Fruit fly (Drosophila melanogaster) whole organism, embryonic: ENCODE measurements around the gene CG5805.
A peak's percentile ranks its signal among the peaks of the same experiment; 100 is the strongest.

Experiments
- Asciz ChIP-seq: fragments of 200-800 bp; sonication (Bioruptor generic); optimal IDR thresholded peaks from 2 replicates; lab custom pipeline; 2017; ENCODE audit warnings: missing biosample characterization, mild to moderate bottlenecking, missing genetic modification characterization, missing genetic modification reagents
- Blimp-1 ChIP-seq: fragments of 200-800 bp; sonication (Bioruptor generic); optimal IDR thresholded peaks from 3 replicates; lab custom pipeline; 2018; ENCODE audit warnings: missing biosample characterization, missing genetic modification characterization, mild to moderate bottlenecking, moderate library complexity, missing genetic modification reagents
- CG1024 ChIP-seq: fragments of 200-800 bp; sonication (Bioruptor generic); IDR thresholded peaks from 2 replicates; pipeline ENCODE4 v1.3.6; 2022; ENCODE audit warnings: missing biosample characterization, missing genetic modification characterization
- CG10959 ChIP-seq: fragments of 200-800 bp; sonication (Bioruptor generic); IDR thresholded peaks from 2 replicates; pipeline ENCODE4 v1.3.6; 2022; ENCODE audit warnings: missing biosample characterization, missing genetic modification characterization
- CG13894 ChIP-seq: fragments of 200-800 bp; sonication (Bioruptor generic); optimal IDR thresholded peaks from 3 replicates; lab custom pipeline; 2018; ENCODE audit warnings: missing biosample characterization, mild to moderate bottlenecking, missing genetic modification characterization, moderate library complexity
- CG15514 ChIP-seq: fragments of 200-800 bp; sonication (Bioruptor generic); optimal IDR thresholded peaks from 3 replicates; lab custom pipeline; 2017; ENCODE audit warnings: missing biosample characterization, missing genetic modification characterization, mild to moderate bottlenecking, moderate library complexity, missing genetic modification reagents
- CG16815 ChIP-seq: fragments of 200-800 bp; sonication (Bioruptor generic); optimal IDR thresholded peaks from 3 replicates; lab custom pipeline; 2017; ENCODE audit warnings: missing biosample characterization, mild to moderate bottlenecking, missing genetic modification characterization
- CG17361 ChIP-seq: fragments of 200-800 bp; sonication (Bioruptor generic); IDR thresholded peaks from 3 replicates; pipeline ENCODE4 v1.3.6; 2022; ENCODE audit warnings: missing biosample characterization, missing genetic modification characterization
- CG17568 ChIP-seq: fragments of 200-800 bp; sonication (Bioruptor generic); optimal IDR thresholded peaks from 2 replicates; lab custom pipeline; 2018; ENCODE audit warnings: missing biosample characterization, mild to moderate bottlenecking, missing genetic modification characterization, moderate library complexity
- CG30020 ChIP-seq: fragments of 200-800 bp; optimal IDR thresholded peaks from 2 replicates; lab custom pipeline; 2019; ENCODE audit warnings: missing biosample characterization, mild to moderate bottlenecking, missing genetic modification characterization, moderate library complexity
- CG32772 ChIP-seq: fragments of 200-800 bp; sonication (Bioruptor generic); IDR thresholded peaks from 2 replicates; pipeline ENCODE4 v1.3.6; 2022; ENCODE audit warnings: missing biosample characterization, missing genetic modification characterization
- CG6175 ChIP-seq: fragments of 200-800 bp; sonication (Bioruptor generic); IDR thresholded peaks from 3 replicates; pipeline ENCODE4 v1.3.6; 2022; ENCODE audit warnings: missing biosample characterization, missing genetic modification characterization
- CG6254 ChIP-seq: fragments of 200-800 bp; sonication (Bioruptor generic); optimal IDR thresholded peaks from 3 replicates; lab custom pipeline; 2017; ENCODE audit warnings: mild to moderate bottlenecking, missing biosample characterization, missing genetic modification reagents, missing genetic modification characterization
- CG6765 ChIP-seq: fragments of 200-800 bp; sonication (Bioruptor generic); optimal IDR thresholded peaks from 3 replicates; lab custom pipeline; 2017; ENCODE audit warnings: missing biosample characterization, mild to moderate bottlenecking, missing genetic modification characterization
- CG6791 ChIP-seq: fragments of 200-800 bp; sonication (Bioruptor generic); IDR thresholded peaks from 3 replicates; pipeline ENCODE4 v1.3.6; 2022; ENCODE audit warnings: missing biosample characterization, missing genetic modification characterization; ENCODE audit not compliant: partially characterized antibody
- CG6854 ChIP-seq: fragments of 200-800 bp; sonication (Bioruptor generic); optimal IDR thresholded peaks from 3 replicates; lab custom pipeline; 2017; ENCODE audit warnings: missing biosample characterization, mild to moderate bottlenecking, missing genetic modification characterization
- CG7372 ChIP-seq: fragments of 200-800 bp; sonication (Bioruptor generic); IDR thresholded peaks from 2 replicates; pipeline ENCODE4 v1.3.6; 2022; ENCODE audit warnings: missing biosample characterization, missing genetic modification characterization
- CG7928 ChIP-seq: fragments of 200-800 bp; sonication (Bioruptor generic); optimal IDR thresholded peaks from 2 replicates; lab custom pipeline; 2017; ENCODE audit warnings: missing biosample characterization, mild to moderate bottlenecking, missing genetic modification characterization
- CG7963 ChIP-seq: fragments of 200-800 bp; sonication (Bioruptor generic); IDR thresholded peaks from 3 replicates; pipeline ENCODE4 v1.3.6; 2022; ENCODE audit warnings: missing biosample characterization, missing genetic modification characterization; ENCODE audit not compliant: partially characterized antibody
- CG8388 ChIP-seq: fragments of 200-800 bp; sonication (Bioruptor generic); optimal IDR thresholded peaks from 2 replicates; lab custom pipeline; 2019; ENCODE audit warnings: missing biosample characterization, mild to moderate bottlenecking, missing genetic modification characterization, moderate library complexity
- CG8765 ChIP-seq: fragments of 200-800 bp; sonication (Bioruptor generic); IDR thresholded peaks from 2 replicates; pipeline ENCODE4 v1.3.6; 2022; ENCODE audit warnings: missing biosample characterization, missing genetic modification characterization
- CG9932 ChIP-seq: fragments of 200-800 bp; sonication (Bioruptor generic); IDR thresholded peaks from 2 replicates; pipeline ENCODE4 v1.3.6; 2022; ENCODE audit warnings: missing biosample characterization, missing genetic modification characterization
- Chrac-16 ChIP-seq: fragments of 200-800 bp; sonication (Bioruptor generic); optimal IDR thresholded peaks from 3 replicates; lab custom pipeline; 2016; ENCODE audit warnings: missing biosample characterization, missing genetic modification characterization
- CoRest ChIP-seq: fragments of 200-800 bp; sonication (Bioruptor generic); optimal IDR thresholded peaks from 3 replicates; lab custom pipeline; 2018; ENCODE audit warnings: missing biosample characterization, mild to moderate bottlenecking, missing genetic modification characterization, moderate library complexity
- CrebB ChIP-seq: fragments of 200-800 bp; sonication (Bioruptor generic); optimal IDR thresholded peaks from 3 replicates; lab custom pipeline; 2018; ENCODE audit warnings: missing biosample characterization, mild to moderate bottlenecking, missing genetic modification characterization
- Dbx ChIP-seq: fragments of 200-800 bp; sonication (Bioruptor generic); IDR thresholded peaks from 3 replicates; pipeline ENCODE4 v1.3.6; 2022; ENCODE audit warnings: missing biosample characterization, missing genetic modification characterization
- Dll ChIP-seq: fragments of 200-800 bp; sonication (Bioruptor generic); IDR thresholded peaks from 4 replicates; pipeline ENCODE4 v1.3.6; 2022; ENCODE audit warnings: missing biosample characterization, missing genetic modification characterization; ENCODE audit not compliant: partially characterized antibody
- Gug ChIP-seq: fragments of 200-800 bp; sonication (Bioruptor generic); IDR thresholded peaks from 4 replicates; pipeline ENCODE4 v1.3.6; 2022; ENCODE audit warnings: missing biosample characterization, missing genetic modification characterization
- HLH3B ChIP-seq: fragments of 200-800 bp; sonication (Bioruptor generic); IDR thresholded peaks from 2 replicates; pipeline ENCODE4 v1.3.6; 2022; ENCODE audit warnings: missing biosample characterization, missing genetic modification characterization
- HLHmδ ChIP-seq: fragments of 200-800 bp; sonication (Bioruptor generic); optimal IDR thresholded peaks from 2 replicates; lab custom pipeline; 2018; ENCODE audit warnings: missing biosample characterization, mild to moderate bottlenecking, missing genetic modification characterization, moderate library complexity
- Mes4 ChIP-seq: fragments of 200-800 bp; sonication (Bioruptor generic); optimal IDR thresholded peaks from 2 replicates; lab custom pipeline; 2016; ENCODE audit warnings: missing biosample characterization, missing genetic modification characterization
- NfI ChIP-seq: fragments of 200-800 bp; sonication (Bioruptor generic); optimal IDR thresholded peaks from 3 replicates; lab custom pipeline; 2018; ENCODE audit warnings: missing biosample characterization, mild to moderate bottlenecking, missing genetic modification characterization, moderate library complexity
- Sox102F ChIP-seq: fragments of 200-800 bp; sonication (Bioruptor generic); optimal IDR thresholded peaks from 2 replicates; lab custom pipeline; 2018; ENCODE audit warnings: missing biosample characterization, mild to moderate bottlenecking, missing genetic modification characterization, moderate library complexity
- Ssrp ChIP-seq: fragments of 200-800 bp; sonication (Bioruptor generic); optimal IDR thresholded peaks from 2 replicates; lab custom pipeline; 2018; ENCODE audit warnings: missing biosample characterization, mild to moderate bottlenecking, missing genetic modification characterization, moderate library complexity
- Xrp1 ChIP-seq: fragments of 200-800 bp; sonication (Bioruptor generic); IDR thresholded peaks from 2 replicates; pipeline ENCODE4 v1.3.6; 2022; ENCODE audit warnings: missing biosample characterization, missing genetic modification characterization
- ash1 ChIP-seq: fragments of 200-800 bp; sonication (Bioruptor generic); optimal IDR thresholded peaks from 2 replicates; lab custom pipeline; 2018; ENCODE audit warnings: missing biosample characterization, mild to moderate bottlenecking, missing genetic modification characterization
- bbx ChIP-seq: fragments of 200-800 bp; sonication (Bioruptor generic); IDR thresholded peaks from 2 replicates; pipeline ENCODE4 v1.3.6; 2022; ENCODE audit warnings: missing biosample characterization, missing genetic modification characterization; ENCODE audit not compliant: partially characterized antibody
- bowl ChIP-seq: fragments of 200-800 bp; sonication (Bioruptor generic); IDR thresholded peaks from 2 replicates; pipeline ENCODE4 v1.3.6; 2022; ENCODE audit warnings: missing biosample characterization, missing genetic modification characterization
- btn ChIP-seq: fragments of 200-800 bp; sonication (Bioruptor generic); optimal IDR thresholded peaks from 2 replicates; lab custom pipeline; 2016; ENCODE audit warnings: missing biosample characterization, missing genetic modification characterization
- crc ChIP-seq: fragments of 200-800 bp; sonication (Bioruptor generic); optimal IDR thresholded peaks from 2 replicates; lab custom pipeline; 2016; ENCODE audit warnings: missing biosample characterization, missing genetic modification characterization
- da ChIP-seq: fragments of 200-800 bp; sonication (Bioruptor generic); optimal IDR thresholded peaks from 2 replicates; lab custom pipeline; 2016; ENCODE audit warnings: missing biosample characterization, missing genetic modification characterization
- dimm ChIP-seq: fragments of 200-800 bp; sonication (Bioruptor generic); IDR thresholded peaks from 2 replicates; pipeline ENCODE4 v1.3.6; 2022; ENCODE audit warnings: missing biosample characterization, missing genetic modification characterization
- dmrt99B ChIP-seq: fragments of 200-800 bp; sonication (Bioruptor generic); optimal IDR thresholded peaks from 2 replicates; lab custom pipeline; 2018; ENCODE audit warnings: missing biosample characterization, mild to moderate bottlenecking, missing genetic modification characterization, moderate library complexity
- h ChIP-seq: fragments of >200 bp; optimal IDR thresholded peaks from 2 replicates; lab custom pipeline; 2017
- inv ChIP-seq: fragments of 200-800 bp; sonication (Bioruptor generic); IDR thresholded peaks from 2 replicates; pipeline ENCODE4 v1.3.6; 2022; ENCODE audit warnings: missing biosample characterization, missing genetic modification characterization; ENCODE audit not compliant: partially characterized antibody
- lbe ChIP-seq: fragments of 200-800 bp; sonication (Bioruptor generic); optimal IDR thresholded peaks from 2 replicates; lab custom pipeline; 2016; ENCODE audit warnings: missing biosample characterization, mild to moderate bottlenecking, missing genetic modification characterization
- maf-S ChIP-seq: fragments of 200-800 bp; sonication (Bioruptor generic); optimal IDR thresholded peaks from 2 replicates; lab custom pipeline; 2016; ENCODE audit warnings: missing biosample characterization, missing genetic modification characterization
- nmo ChIP-seq: fragments of 200-800 bp; sonication (Bioruptor generic); optimal IDR thresholded peaks from 2 replicates; lab custom pipeline; 2018; ENCODE audit warnings: missing biosample characterization, mild to moderate bottlenecking, missing genetic modification characterization, moderate library complexity
- oc ChIP-seq: fragments of 200-800 bp; sonication (Bioruptor generic); optimal IDR thresholded peaks from 2 replicates; lab custom pipeline; 2018; ENCODE audit warnings: missing biosample characterization, mild to moderate bottlenecking, missing genetic modification characterization, moderate library complexity
- sens ChIP-seq: fragments of 200-800 bp; sonication (Bioruptor generic); peaks from one replicate; lab custom pipeline; 2016; ENCODE audit warnings: missing biosample characterization, missing genetic modification characterization
- sqz ChIP-seq: fragments of 200-800 bp; sonication (Bioruptor generic); optimal IDR thresholded peaks from 3 replicates; lab custom pipeline; 2018; ENCODE audit warnings: missing biosample characterization, mild to moderate bottlenecking, missing genetic modification characterization
- twi ChIP-seq: fragments of 200-800 bp; optimal IDR thresholded peaks from 2 replicates; lab custom pipeline; 2019; ENCODE audit warnings: missing biosample characterization, mild to moderate bottlenecking, missing genetic modification characterization, moderate library complexity
- wdn ChIP-seq: fragments of 200-800 bp; sonication (Bioruptor generic); IDR thresholded peaks from 2 replicates; pipeline ENCODE4 v1.3.6; 2022; ENCODE audit warnings: missing biosample characterization, missing genetic modification characterization

Gene CG5805

dm6 chr3R:24778218-24778739 lies 8.9 kb downstream of the CG5805 start:
- TF ChIP-seq inv (GFP tag; lab: Robert Waterston, UW): no peak
- TF ChIP-seq NfI (GFP tag; lab: Kevin White, UChicago): no peak
- TF ChIP-seq HLHmδ (GFP tag; lab: Kevin White, UChicago): no peak
- TF ChIP-seq CG7928 (GFP tag; lab: Kevin White, UChicago): no peak
- no peak for TF ChIP-seq CG10959 (GFP tag; lab: Robert Waterston, UW)
- no peak for TF ChIP-seq CG6791
- TF ChIP-seq CG13894 (tag; lab: Kevin White, UChicago): no peak
- no peak for TF ChIP-seq CG8765 (GFP tag; lab: Robert Waterston, UW)
- TF ChIP-seq CG17361 (GFP tag; lab: Robert Waterston, UW): no peak
- no peak for TF ChIP-seq bowl (GFP tag; lab: Robert Waterston, UW)
- TF ChIP-seq h (lab: Kevin White, UChicago): no peak
- no peak for TF ChIP-seq crc (GFP tag; lab: Kevin White, UChicago)
- TF ChIP-seq Xrp1 (GFP tag; lab: Robert Waterston, UW): no peak
- TF ChIP-seq da: no peak
- no peak for TF ChIP-seq Dbx (GFP tag; lab: Robert Waterston, UW)
- no peak for TF ChIP-seq CG32772 (GFP tag; lab: Robert Waterston, UW)
- TF ChIP-seq Gug (GFP tag; lab: Robert Waterston, UW): no peak
- peak; percentile 43 for TF ChIP-seq sqz (GFP tag; lab: Kevin White, UChicago)
- no peak for TF ChIP-seq HLH3B
- TF ChIP-seq dimm (GFP tag; lab: Robert Waterston, UW): 0 out of 2 replicates have a peak, but pooled peaks have one; percentile 7
- no peak for TF ChIP-seq CG6254 (GFP tag; lab: Kevin White, UChicago)
- no peak for TF ChIP-seq CG16815
- TF ChIP-seq bbx (GFP tag; lab: Robert Waterston, UW): no peak
- no peak for TF ChIP-seq maf-S (GFP tag; lab: Kevin White, UChicago)
- TF ChIP-seq twi (tag; lab: Kevin White, UChicago): no peak
- no peak for TF ChIP-seq ash1 (GFP tag; lab: Kevin White, UChicago)
- TF ChIP-seq CG30020 (tag; lab: Kevin White, UChicago): no peak
- TF ChIP-seq CG7372 (GFP tag; lab: Robert Waterston, UW): peak; percentile 77
- TF ChIP-seq CG15514 (GFP tag; lab: Kevin White, UChicago): no peak
- no peak for TF ChIP-seq sens (GFP tag; lab: Kevin White, UChicago)
- no peak for TF ChIP-seq CG1024
- no peak for TF ChIP-seq CrebB (tag; lab: Kevin White, UChicago)
- TF ChIP-seq CG9932 (GFP tag; lab: Robert Waterston, UW): no peak
- no peak for TF ChIP-seq CG17568 (GFP tag; lab: Kevin White, UChicago)
- peak; percentile 96 for TF ChIP-seq Blimp-1
- TF ChIP-seq Mes4: no peak
- no peak for TF ChIP-seq CG7963
- TF ChIP-seq CG6175 (GFP tag; lab: Robert Waterston, UW): no peak
- no peak for TF ChIP-seq nmo (GFP tag; lab: Kevin White, UChicago)
- no peak for TF ChIP-seq btn
- no peak for TF ChIP-seq Dll
- peak; percentile 23 for TF ChIP-seq oc (tag; lab: Kevin White, UChicago)

dm6 chr3R:24777101-24777500 lies 10.1 kb downstream of the CG5805 start:
- TF ChIP-seq CG6854 (GFP tag; lab: Kevin White, UChicago): no peak
- peak; percentile 12 for TF ChIP-seq dmrt99B (tag; lab: Kevin White, UChicago)
- TF ChIP-seq sens (GFP tag; lab: Kevin White, UChicago): peak; percentile 33
- no peak for TF ChIP-seq wdn
- TF ChIP-seq Asciz: peak; percentile 9
- TF ChIP-seq Sox102F: peak; percentile 50
- TF ChIP-seq oc (tag; lab: Kevin White, UChicago): peak; percentile 51
- TF ChIP-seq CG8388: no peak
- TF ChIP-seq CoRest (tag; lab: Kevin White, UChicago): no peak
- no peak for TF ChIP-seq Chrac-16 (GFP tag; lab: Kevin White, UChicago)
- TF ChIP-seq Ssrp: no peak
- no peak for TF ChIP-seq CG6765 (GFP tag; lab: Kevin White, UChicago)
- no peak for TF ChIP-seq lbe (GFP tag; lab: Kevin White, UChicago)
